Worm (Caenorhabditis elegans): ENCODE data around the gene T28A11.2.

DNA sequence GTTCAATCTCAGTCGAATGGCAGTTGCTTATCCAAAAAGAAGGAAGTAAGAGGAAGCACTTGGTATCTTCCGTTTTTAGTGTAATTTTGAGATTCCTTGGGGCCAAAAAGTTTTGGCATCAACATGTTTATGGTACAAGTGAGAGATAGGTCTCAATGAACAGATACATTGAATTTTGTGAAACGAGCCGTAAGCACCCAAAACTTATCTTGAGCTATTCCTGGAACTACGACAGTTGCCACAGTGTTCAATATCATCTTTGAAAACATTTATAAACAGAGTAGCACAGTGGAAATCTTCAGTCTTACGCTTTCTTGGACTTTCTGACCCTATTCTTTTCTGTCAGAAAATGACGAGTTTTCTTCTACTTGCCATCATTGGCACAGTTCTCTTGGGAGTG lies 5.1 kb upstream of the T28A11.2 start, which contains the start of gene T28A11.3:
- TF ChIP-seq fkh-10 (GFP tag; optimal IDR thresholded peaks at IDR 0.05) (no peak), unc-55 (GFP tag; optimal IDR thresholded peaks at IDR 0.05) (no peak), che-1 (tag; optimal IDR thresholded peaks at IDR 0.05) (no peak), ama-1 (optimal IDR thresholded peaks at IDR 0.05) (no peak), pqm-1 (tag; optimal IDR thresholded peaks at IDR 0.05) (no peak), nhr-11 (tag; optimal IDR thresholded peaks at IDR 0.05) (no peak), rnt-1 (tag; optimal IDR thresholded peaks at IDR 0.05) (no peak), ceh-45 (GFP tag; IDR thresholded peaks at IDR 0.05) (no peak), unc-42 (tag; optimal IDR thresholded peaks at IDR 0.05) (no peak), ceh-9 (tag; optimal IDR thresholded peaks at IDR 0.05) (no peak)
